Fruit fly (Drosophila melanogaster) whole organism, pupa: ENCODE data around the gene CG17327.
A peak's percentile ranks its signal among the peaks of the same experiment; 100 is the strongest.

Source experiments
- CG14655 ChIP-seq: fragments of 200-800 bp; sonication (Bioruptor generic); optimal IDR thresholded peaks from 3 replicates; lab custom pipeline; 2017; ENCODE audit warnings: mild to moderate bottlenecking, missing biosample characterization, missing genetic modification reagents, missing genetic modification characterization
- CG17806 ChIP-seq: fragments of 200-800 bp; sonication (Bioruptor generic); optimal IDR thresholded peaks from 2 replicates; lab custom pipeline; 2018; ENCODE audit warnings: missing biosample characterization, mild to moderate bottlenecking, missing genetic modification characterization, moderate library complexity
- CG4496 ChIP-seq: fragments of 200-800 bp; sonication (Bioruptor generic); IDR thresholded peaks from 3 replicates; pipeline ENCODE4 v1.3.6; 2022; ENCODE audit warnings: missing biosample characterization, missing genetic modification characterization
- CG8301 ChIP-seq: fragments of 200-800 bp; sonication (Bioruptor generic); optimal IDR thresholded peaks from 2 replicates; lab custom pipeline; 2018; ENCODE audit warnings: missing biosample characterization, mild to moderate bottlenecking, missing genetic modification characterization
- CG9948 ChIP-seq: fragments of 200-800 bp; sonication (Bioruptor generic); optimal IDR thresholded peaks from 2 replicates; lab custom pipeline; 2018; ENCODE audit warnings: missing biosample characterization, mild to moderate bottlenecking, missing genetic modification characterization, moderate library complexity
- D1 ChIP-seq: fragments of 200-800 bp; sonication (Bioruptor generic); optimal IDR thresholded peaks from 2 replicates; lab custom pipeline; 2018; ENCODE audit warnings: missing biosample characterization, mild to moderate bottlenecking, missing genetic modification characterization, moderate library complexity
- EcR ChIP-seq: fragments of 200-800 bp; sonication (Bioruptor generic); optimal IDR thresholded peaks from 3 replicates; lab custom pipeline; 2019; ENCODE audit warnings: missing biosample characterization, missing genetic modification characterization, mild to moderate bottlenecking, moderate library complexity, missing genetic modification reagents
- Ets98B ChIP-seq: fragments of 200-800 bp; sonication (Bioruptor generic); IDR thresholded peaks from 2 replicates; pipeline ENCODE4 v1.3.6; 2022; ENCODE audit warnings: missing biosample characterization, missing genetic modification characterization
- Pif1B ChIP-seq: fragments of 200-800 bp; sonication (Bioruptor generic); optimal IDR thresholded peaks from 3 replicates; lab custom pipeline; 2016; ENCODE audit warnings: missing biosample characterization, missing genetic modification characterization
- rn ChIP-seq: fragments of 200-800 bp; sonication (Bioruptor generic); IDR thresholded peaks from 2 replicates; pipeline ENCODE4 v1.3.6; 2022; ENCODE audit warnings: missing biosample characterization, missing genetic modification characterization

dm6 chr3R:13012351-13012750 is 14.8 kb upstream of the CG17327 start:
- no peak for TF ChIP-seq D1
- peak; percentile 89 for TF ChIP-seq Ets98B (GFP tag; lab: Robert Waterston, UW)
- peak; percentile 63 for TF ChIP-seq Pif1B (GFP tag; lab: Kevin White, UChicago)
- peak; percentile 60 for TF ChIP-seq CG8301 (tag; lab: Kevin White, UChicago)
- peak; percentile 91 for TF ChIP-seq CG4496 (GFP tag; lab: Robert Waterston, UW)
- TF ChIP-seq EcR, result peak; percentile 72
- peak; percentile 47 for TF ChIP-seq CG9948 (tag; lab: Kevin White, UChicago)
- peak; percentile 43; the same call in 1 of the 2 replicates for TF ChIP-seq rn
- peak; percentile 56 for TF ChIP-seq CG17806 (tag; lab: Kevin White, UChicago)
- TF ChIP-seq CG14655, result no peak
